Worm (Caenorhabditis elegans) whole organism, L3 larva: ENCODE data around the gene sra-33.
A peak's percentile ranks its signal among the peaks of the same experiment; 100 is the strongest.

Source experiments
- R02D3.7 ChIP-seq: fragments of 150-350 bp; optimal IDR thresholded peaks from 2 replicates; lab custom pipeline; 2014; ENCODE audit warnings: missing biosample characterization, missing genetic modification characterization
- aly-2 ChIP-seq: fragments of 150-350 bp; optimal IDR thresholded peaks from 2 replicates; lab custom pipeline; 2014; ENCODE audit warnings: missing biosample characterization, missing genetic modification characterization
- ceh-28 ChIP-seq: fragments of 150-350 bp; optimal IDR thresholded peaks from 2 replicates; lab custom pipeline; 2014; ENCODE audit warnings: missing biosample characterization, missing genetic modification reagents, missing genetic modification characterization
- ceh-82 ChIP-seq: fragments of 150-350 bp; optimal IDR thresholded peaks from 2 replicates; lab custom pipeline; 2014; ENCODE audit warnings: missing biosample characterization, missing genetic modification characterization
- ceh-9 ChIP-seq: sonication (generic microtip); optimal IDR thresholded peaks from 2 replicates; lab custom pipeline; 2018; ENCODE audit warnings: missing biosample characterization, missing genetic modification characterization
- daf-12 ChIP-seq: fragments of 150-350 bp; optimal IDR thresholded peaks from 2 replicates; lab custom pipeline; 2014; ENCODE audit warnings: missing biosample characterization, missing genetic modification reagents, missing genetic modification characterization
- egl-27 ChIP-seq: sonication (generic microtip); optimal IDR thresholded peaks from 4 replicates; lab custom pipeline; 2017; ENCODE audit warnings: missing biosample characterization, missing genetic modification reagents, missing genetic modification characterization
- egl-5 ChIP-seq: fragments of 150-350 bp; optimal IDR thresholded peaks from 2 replicates; lab custom pipeline; 2017; ENCODE audit warnings: missing biosample characterization, missing genetic modification reagents, missing genetic modification characterization, inconsistent platforms
- elt-1 ChIP-seq: fragments of 150-350 bp; optimal IDR thresholded peaks from 2 replicates; lab custom pipeline; 2014; ENCODE audit warnings: missing biosample characterization, missing genetic modification characterization
- elt-2 ChIP-seq: sonication (generic microtip); optimal IDR thresholded peaks from 2 replicates; lab custom pipeline; 2016; ENCODE audit warnings: missing genetic modification reagents, mild to moderate bottlenecking, missing genetic modification characterization, missing compliant biosample characterization
- elt-3 ChIP-seq, 3 experiments: fragments of 150-350 bp in 1 of 3; sonication (generic microtip) in 2 of 3; optimal IDR thresholded peaks; 2 replicates in 2 of 3; 4 replicates in 1 of 3; lab custom pipeline; 2014 to 2017; ENCODE audit warnings: missing biosample characterization in 3 of 3, missing genetic modification characterization in 3 of 3
- eor-1 ChIP-seq, 2 experiments: fragments of 150-350 bp; optimal IDR thresholded peaks; 2 replicates each; lab custom pipeline; 2014 to 2018; ENCODE audit warnings: missing biosample characterization in 2 of 2, missing genetic modification characterization in 2 of 2
- fkh-10 ChIP-seq: sonication (generic microtip); optimal IDR thresholded peaks from 2 replicates; lab custom pipeline; 2017; ENCODE audit warnings: missing biosample characterization, missing genetic modification reagents, missing genetic modification characterization
- fkh-2 ChIP-seq: fragments of 150-350 bp; optimal IDR thresholded peaks from 2 replicates; lab custom pipeline; 2014; ENCODE audit warnings: missing biosample characterization, missing genetic modification reagents, missing genetic modification characterization
- fos-1 ChIP-seq: fragments of 150-350 bp; optimal IDR thresholded peaks from 2 replicates; lab custom pipeline; 2014; ENCODE audit warnings: missing biosample characterization, missing genetic modification characterization
- hmg-11 ChIP-seq: sonication (generic microtip); optimal IDR thresholded peaks from 2 replicates; lab custom pipeline; 2016; ENCODE audit warnings: missing genetic modification characterization, missing compliant biosample characterization
- lin-15B ChIP-seq: fragments of 150-350 bp; optimal IDR thresholded peaks from 2 replicates; lab custom pipeline; 2014; ENCODE audit warnings: missing biosample characterization, missing genetic modification characterization
- lin-39 ChIP-seq: fragments of 150-350 bp; optimal IDR thresholded peaks from 2 replicates; lab custom pipeline; 2018; ENCODE audit warnings: missing biosample characterization, missing genetic modification reagents, missing genetic modification characterization
- lsy-12 ChIP-seq: sonication (generic microtip); optimal IDR thresholded peaks from 2 replicates; lab custom pipeline; 2016; ENCODE audit warnings: mild to moderate bottlenecking, missing genetic modification characterization, missing compliant biosample characterization
- mdl-1 ChIP-seq: fragments of 150-350 bp; optimal IDR thresholded peaks from 2 replicates; lab custom pipeline; 2014; ENCODE audit warnings: missing biosample characterization, missing genetic modification characterization
- nfya-1 ChIP-seq: sonication (generic microtip); optimal IDR thresholded peaks from 2 replicates; lab custom pipeline; 2017; ENCODE audit warnings: missing genetic modification characterization, mild to moderate bottlenecking, missing compliant biosample characterization, antibody characterized with exemption, moderate library complexity; ENCODE audit not compliant: insufficient read depth
- nhr-11 ChIP-seq: fragments of 150-350 bp; optimal IDR thresholded peaks from 2 replicates; lab custom pipeline; 2014; ENCODE audit warnings: missing biosample characterization, missing genetic modification characterization
- nhr-237 ChIP-seq: fragments of 150-350 bp; optimal IDR thresholded peaks from 2 replicates; lab custom pipeline; 2014; ENCODE audit warnings: missing biosample characterization, missing genetic modification characterization
- nhr-25 ChIP-seq: sonication (generic microtip); optimal IDR thresholded peaks from 2 replicates; lab custom pipeline; 2017; ENCODE audit warnings: missing biosample characterization, missing genetic modification characterization
- nhr-28 ChIP-seq: fragments of 150-350 bp; optimal IDR thresholded peaks from 2 replicates; lab custom pipeline; 2014; ENCODE audit warnings: missing biosample characterization, missing genetic modification characterization
- nhr-43 ChIP-seq: sonication (generic microtip); optimal IDR thresholded peaks from 2 replicates; lab custom pipeline; 2016; ENCODE audit warnings: mild to moderate bottlenecking, missing genetic modification characterization, missing compliant biosample characterization; ENCODE audit not compliant: poor library complexity, severe bottlenecking
- nhr-76 ChIP-seq: fragments of 150-350 bp; sonication (generic microtip); optimal IDR thresholded peaks from 5 replicates; lab custom pipeline; 2014; ENCODE audit warnings: missing biosample characterization, missing genetic modification characterization
- nhr-77 ChIP-seq: fragments of 150-350 bp; optimal IDR thresholded peaks from 2 replicates; lab custom pipeline; 2014; ENCODE audit warnings: missing biosample characterization, missing genetic modification characterization
- pqm-1 ChIP-seq: fragments of 150-350 bp; optimal IDR thresholded peaks from 2 replicates; lab custom pipeline; 2017; ENCODE audit warnings: missing biosample characterization, missing genetic modification characterization, inconsistent platforms
- sea-2 ChIP-seq: fragments of 150-350 bp; sonication (generic microtip); optimal IDR thresholded peaks from 4 replicates; lab custom pipeline; 2014; ENCODE audit warnings: missing biosample characterization, missing genetic modification reagents, missing genetic modification characterization
- skn-1 ChIP-seq: fragments of 150-350 bp; optimal IDR thresholded peaks from 2 replicates; lab custom pipeline; 2014; ENCODE audit warnings: missing biosample characterization, missing genetic modification characterization
- tbx-2 ChIP-seq: sonication (generic microtip); optimal IDR thresholded peaks from 2 replicates; lab custom pipeline; 2016; ENCODE audit warnings: mild to moderate bottlenecking, missing genetic modification characterization, missing compliant biosample characterization
- zag-1 ChIP-seq: fragments of 150-350 bp; optimal IDR thresholded peaks from 2 replicates; lab custom pipeline; 2014; ENCODE audit warnings: missing biosample characterization, missing genetic modification characterization
- ztf-4 ChIP-seq: fragments of 150-350 bp; optimal IDR thresholded peaks from 2 replicates; lab custom pipeline; 2014; ENCODE audit warnings: missing biosample characterization, missing genetic modification characterization

Gene sra-33

ce11 chrII:4523122-4523672 lies 13.8 kb downstream of the sra-33 start, which contains the start of the genes B0304.4 and B0304.2:
Gene B0304.4, minus strand, starts transcription at chrII:4523222.
Gene B0304.2, plus strand, starts transcription at chrII:4523622.
- TF ChIP-seq zag-1 (tag; lab: Kevin White, UChicago) (no peak), ceh-28 (tag; lab: Kevin White, UChicago) (no peak), lin-15B (tag; lab: Kevin White, UChicago) (no peak), pqm-1 (tag; lab: Kevin White, UChicago) (no peak), nhr-25 (no peak), egl-27 (tag; lab: Kevin White, UChicago) (no peak), mdl-1 (no peak), sea-2 (GFP tag; lab: Kevin White, UChicago) (no peak), ceh-9 (tag; lab: Kevin White, UChicago) (no peak), hmg-11 (tag; lab: Kevin White, UChicago) (no peak), eor-1 (tag; optimal IDR thresholded peaks at IDR 0.05; lab: Kevin White, UChicago) (no peak), fkh-2 (tag; lab: Kevin White, UChicago) (no peak), egl-5 (tag; lab: Kevin White, UChicago) (no peak), elt-2 (tag; lab: Kevin White, UChicago) (no peak), nhr-76 (tag; lab: Kevin White, UChicago) (no peak), skn-1 (no peak)

DNA sequence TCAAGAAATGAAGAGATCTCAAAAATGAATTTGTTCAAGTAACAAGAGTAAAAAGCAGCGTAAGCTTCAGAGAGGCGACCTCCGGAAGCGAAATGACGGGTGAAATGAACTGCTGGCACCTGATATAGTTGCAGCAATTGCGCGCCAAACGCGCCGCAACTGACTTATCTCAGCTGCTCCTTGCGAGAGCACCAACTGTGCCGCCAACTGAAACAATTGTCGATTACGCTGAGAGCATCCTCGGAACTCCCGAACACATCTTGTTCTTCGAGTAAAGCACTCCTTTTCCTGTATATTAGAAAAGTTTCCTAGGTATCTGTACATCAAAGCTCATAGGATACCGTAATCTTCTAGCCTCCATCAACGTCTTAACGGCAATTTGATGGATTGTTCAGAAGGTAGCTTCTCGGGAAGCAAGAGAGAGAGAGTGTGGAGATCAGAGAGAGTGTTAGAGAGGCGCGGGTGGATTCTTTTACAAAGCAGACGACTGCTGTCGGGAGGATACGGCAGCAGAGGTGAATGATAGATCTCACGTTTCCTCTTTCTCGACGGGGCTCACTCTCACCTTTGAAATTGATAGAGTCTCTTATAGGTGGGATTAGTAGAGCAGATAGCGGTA lies 17.0 kb downstream of the sra-33 start:
- TF ChIP-seq eor-1 (tag; optimal IDR thresholded peaks at IDR 0.05; lab: Kevin White, UChicago) (no peak), nhr-11 (peak; percentile 58)
- TF ChIP-seq, all 47 proteins: peak for 1

DNA sequence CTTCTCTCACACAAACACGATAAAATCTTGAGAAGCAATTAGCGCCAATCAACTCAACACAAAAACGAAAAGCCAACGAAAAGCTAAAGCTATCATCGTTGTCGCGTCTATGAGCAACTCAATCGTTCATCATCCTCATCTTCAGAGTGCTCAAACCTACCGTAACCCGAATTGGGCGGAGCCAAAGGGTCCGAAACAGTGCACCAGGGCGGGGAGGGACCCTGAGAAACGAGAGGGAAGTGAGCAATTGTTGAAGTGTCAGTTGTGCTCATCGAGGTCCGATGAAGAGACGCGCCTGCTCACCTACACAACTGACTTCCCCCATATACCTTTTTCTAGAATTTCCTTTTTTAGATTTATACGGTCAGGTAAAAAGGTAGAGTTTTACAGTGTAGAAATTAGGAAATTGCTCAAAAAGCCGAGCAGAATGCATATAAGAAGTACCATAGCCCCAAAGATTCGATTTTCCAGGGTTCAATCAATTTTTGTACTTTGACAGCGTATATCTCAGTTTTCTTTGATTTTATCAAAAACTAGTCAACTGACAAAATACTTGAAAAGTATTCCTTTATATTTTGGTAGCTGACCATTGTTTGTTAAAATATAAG lies 18.6 kb downstream of the sra-33 start, which contains the start of gene hlh-1:
TSS of gene hlh-1 (plus strand) at position 275 of the 608 bp plus-strand sequence.
- TF ChIP-seq lin-39 (peak; percentile 55), elt-1 (tag; lab: Kevin White, UChicago) (no peak), mdl-1 (no peak), ztf-4 (no peak), tbx-2 (tag; lab: Kevin White, UChicago) (no peak), ceh-28 (tag; lab: Kevin White, UChicago) (no peak), nhr-77 (tag; lab: Kevin White, UChicago) (no peak), nfya-1 (tag; lab: Kevin White, UChicago) (peak; percentile 72), nhr-25 (no peak), nhr-11 (no peak), egl-5 (tag; lab: Kevin White, UChicago) (peak; percentile 72)
- TF ChIP-seq, all 47 proteins: peak for 3

DNA sequence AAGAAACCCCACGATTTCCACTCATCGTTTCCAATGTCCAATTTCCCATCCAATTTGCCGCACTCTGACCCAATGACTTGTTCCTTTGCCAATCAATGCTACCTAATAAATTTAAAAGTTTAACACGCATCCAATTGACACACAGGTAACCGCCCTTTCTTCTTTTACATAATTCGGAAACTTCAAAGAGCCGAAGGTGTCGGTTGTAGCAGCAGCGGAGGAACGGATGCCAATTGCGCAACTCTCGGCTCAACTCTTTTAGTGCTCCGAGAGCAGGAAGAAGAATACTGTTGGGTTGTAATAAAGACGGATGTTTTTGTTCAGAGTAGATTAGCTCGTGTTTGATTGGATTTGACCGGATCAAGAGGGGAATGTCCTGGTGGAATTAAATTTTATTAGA lies 19.8 kb downstream of the sra-33 start:
- TF ChIP-seq nhr-28 (tag; lab: Kevin White, UChicago) (no peak), daf-12 (tag; lab: Kevin White, UChicago) (no peak), ceh-82 (tag; lab: Kevin White, UChicago) (no peak), nhr-237 (tag; lab: Kevin White, UChicago) (no peak), nhr-11 (no peak), aly-2 (no peak), egl-27 (tag; lab: Kevin White, UChicago) (no peak), elt-2 (tag; lab: Kevin White, UChicago) (no peak)

DNA sequence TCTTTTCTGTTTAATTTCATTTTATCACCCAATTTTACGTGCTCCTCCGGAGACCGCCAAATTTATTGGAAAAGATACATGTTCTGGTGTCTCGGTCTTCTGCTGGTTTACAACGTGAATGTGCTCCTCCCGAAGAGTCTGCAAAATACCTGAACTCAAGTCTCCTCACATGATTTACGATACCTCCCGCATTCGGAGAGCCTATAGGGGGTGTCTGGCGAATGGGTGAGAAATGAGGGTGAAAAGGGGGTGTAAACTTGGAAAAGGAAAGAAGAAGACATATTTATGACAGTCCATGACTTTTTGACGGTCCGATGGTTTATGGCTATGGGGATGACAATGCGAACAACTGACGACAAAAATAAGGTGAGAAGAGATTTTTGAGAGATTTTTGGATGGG lies 20.8 kb downstream of the sra-33 start:
- TF ChIP-seq nfya-1 (tag; lab: Kevin White, UChicago) (no peak), fos-1 (tag; lab: Kevin White, UChicago) (no peak), egl-5 (tag; lab: Kevin White, UChicago) (no peak), ceh-9 (tag; lab: Kevin White, UChicago) (no peak), lsy-12 (tag; lab: Kevin White, UChicago) (no peak), nhr-25 (no peak), ztf-4 (no peak), fkh-10 (GFP tag; lab: Kevin White, UChicago) (no peak), nhr-76 (tag; lab: Kevin White, UChicago) (no peak), mdl-1 (no peak), nhr-77 (tag; lab: Kevin White, UChicago) (no peak), R02D3.7 (tag; lab: Kevin White, UChicago) (no peak), nhr-11 (no peak), sea-2 (GFP tag; lab: Kevin White, UChicago) (no peak), aly-2 (no peak), skn-1 (no peak), nhr-43 (tag; lab: Kevin White, UChicago) (no peak), hmg-11 (tag; lab: Kevin White, UChicago) (no peak), elt-3 (tag; optimal IDR thresholded peaks at IDR 0.05; lab: Kevin White, UChicago) (no peak), lin-15B (tag; lab: Kevin White, UChicago) (no peak)
